Worm (Caenorhabditis elegans): Measurements from ENCODE around the gene scvp-1.

scvp-1 gene

ce11 chrV:10939990-10940570 lies 9.0 kb upstream of the scvp-1 start (continued):
- TF ChIP-seq hlh-30 (tag; optimal IDR thresholded peaks at IDR 0.05; ENCODE audit: insufficient read depth) (peak; percentile 80), dpl-1 (GFP tag; optimal IDR thresholded peaks at IDR 0.05) (no peak), nhr-11 (tag; optimal IDR thresholded peaks at IDR 0.05) (no peak), F37D6.2 (tag; optimal IDR thresholded peaks at IDR 0.05) (no peak), vab-7 (GFP tag; IDR thresholded peaks at IDR 0.05) (no peak), attf-4 (tag; optimal IDR thresholded peaks at IDR 0.05) (no peak), T26A8.4 (GFP tag; IDR thresholded peaks at IDR 0.05) (no peak), sdz-12 (GFP tag; optimal IDR thresholded peaks at IDR 0.05) (no peak), mxl-2 (GFP tag; conservative IDR thresholded peaks at IDR 0.05) (peak; percentile 96), aha-1 (tag) (peak; percentile 72), rbr-2 (tag; optimal IDR thresholded peaks at IDR 0.05) (no peak), lin-15B (tag; optimal IDR thresholded peaks at IDR 0.05) (no peak), fos-1 (tag; optimal IDR thresholded peaks at IDR 0.05) (no peak), mxl-3 (GFP tag; optimal IDR thresholded peaks at IDR 0.05) (no peak), Y48G9A.11 (GFP tag; IDR thresholded peaks at IDR 0.05) (no peak)

- TF ChIP-seq unc-62 (GFP tag; optimal IDR thresholded peaks at IDR 0.05 in 1 of 2) (no peak), unc-62 (tag; optimal IDR thresholded peaks at IDR 0.05) (no peak), lin-39 (tag; optimal IDR thresholded peaks at IDR 0.05) (no peak), ctbp-1 (GFP tag; IDR thresholded peaks at IDR 0.05) (no peak), F49E8.2 (tag; optimal IDR thresholded peaks at IDR 0.05; ENCODE audit: borderline replicate concordance) (no peak), dmd-6 (GFP tag; IDR thresholded peaks at IDR 0.05) (peak; percentile 77), ZK546.5 (tag; optimal IDR thresholded peaks at IDR 0.05) (no peak), hlh-30 (tag; optimal IDR thresholded peaks at IDR 0.05; ENCODE audit: insufficient read depth) (peak; percentile 75), cey-2 (tag; optimal IDR thresholded peaks at IDR 0.05; ENCODE audit: borderline replicate concordance, insufficient read depth) (peak; percentile 43), zfp-2 (tag; optimal IDR thresholded peaks at IDR 0.05) (no peak), nhr-48 (tag; optimal IDR thresholded peaks at IDR 0.05) (peak; percentile 24), aly-2 (tag; optimal IDR thresholded peaks at IDR 0.05) (no peak), F10B5.3 (tag; optimal IDR thresholded peaks at IDR 0.05) (no peak), tra-1 (GFP tag; IDR thresholded peaks at IDR 0.05) (0 out of 2 replicates have a peak, but pooled peaks have one; percentile 9), zip-2 (tag; optimal IDR thresholded peaks at IDR 0.05) (peak; percentile 96), mdl-1 (tag; optimal IDR thresholded peaks at IDR 0.05) (peak in 1 of 2 experiments; percentile 44), aha-1 (tag) (peak; percentile 83), daf-16 (GFP tag; optimal IDR thresholded peaks at IDR 0.05) (no peak), daf-16 (tag; optimal IDR thresholded peaks at IDR 0.05) (peak; percentile 77), dve-1 (tag; optimal IDR thresholded peaks at IDR 0.05; ENCODE audit: insufficient read depth) (peak; percentile 88), nhr-6 (tag; optimal IDR thresholded peaks at IDR 0.05) (peak; percentile 36), zip-11 (GFP tag; IDR thresholded peaks at IDR 0.05) (no peak), hif-1 (tag; optimal IDR thresholded peaks at IDR 0.05) (peak in 1 of 2 experiments; percentile 6), mxl-3 (GFP tag; optimal IDR thresholded peaks at IDR 0.05) (peak; percentile 35), zfp-3 (GFP tag; conservative IDR thresholded peaks at IDR 0.05) (no peak), hlh-11 (tag; optimal IDR thresholded peaks at IDR 0.05) (peak; percentile 63), ztf-7 (tag; optimal IDR thresholded peaks at IDR 0.05) (peak; percentile 76)
These were observed 7.7 kb upstream of the scvp-1 start, which contains the start of gene F17C11.11 for ce11 chrV:10938739-10939138. F17C11.11 (minus strand) TSS chrV:10938817.

ce11 chrV:10937294-10937693 lies 6.2 kb upstream of the scvp-1 start:
- TF ChIP-seq ces-1 (GFP tag; optimal IDR thresholded peaks at IDR 0.05): peak; percentile 70
- no peak for TF ChIP-seq madf-9 (GFP tag; conservative IDR thresholded peaks at IDR 0.05)
- TF ChIP-seq gei-8 (GFP tag; optimal IDR thresholded peaks at IDR 0.05): peak; percentile 43
- TF ChIP-seq mdl-1 (tag; optimal IDR thresholded peaks at IDR 0.05): peak in 1 of 2 experiments; percentile 29
- no peak for TF ChIP-seq daf-19 (GFP tag; conservative IDR thresholded peaks at IDR 0.05)
- no peak for TF ChIP-seq mes-2 (tag; optimal IDR thresholded peaks at IDR 0.05; ENCODE audit: poor library complexity, severe bottlenecking)
- TF ChIP-seq hlh-11 (tag; optimal IDR thresholded peaks at IDR 0.05): peak; percentile 23
- TF ChIP-seq hlh-30 (tag; optimal IDR thresholded peaks at IDR 0.05; ENCODE audit: insufficient read depth): peak; percentile 85
- TF ChIP-seq mdt-29 (GFP tag; IDR thresholded peaks at IDR 0.05): peak; percentile 31; the same call in 1 of the 2 replicates
- TF ChIP-seq nhr-28 (tag; optimal IDR thresholded peaks at IDR 0.05): peak; percentile 48
- peak in 1 of 2 experiments; percentile 43 for TF ChIP-seq hif-1 (tag; optimal IDR thresholded peaks at IDR 0.05)
- peak in 1 of 2 experiments; percentile 76 for TF ChIP-seq lsy-2 (tag; optimal IDR thresholded peaks at IDR 0.05)
- TF ChIP-seq T26A8.4 (GFP tag; IDR thresholded peaks at IDR 0.05): peak; percentile 32; the same call in 1 of the 2 replicates
- peak; percentile 70 for TF ChIP-seq mep-1 (tag; optimal IDR thresholded peaks at IDR 0.05)
- TF ChIP-seq nhr-11 (tag; optimal IDR thresholded peaks at IDR 0.05): peak; percentile 22
